Fruit fly (Drosophila melanogaster) whole organism, pupa: Measurements from ENCODE around the gene CG45100.

Experiments used
- CG10348 ChIP-seq: fragments of 200-800 bp; sonication (Bioruptor generic); IDR thresholded peaks from 2 replicates; pipeline ENCODE4 v1.3.6; 2022; ENCODE audit warnings: missing biosample characterization, missing genetic modification characterization
- CG12605 ChIP-seq: fragments of 200-800 bp; sonication (Bioruptor generic); IDR thresholded peaks from 2 replicates; pipeline ENCODE4 v1.3.6; 2022; ENCODE audit warnings: missing biosample characterization, missing genetic modification characterization
- CG13204 ChIP-seq: fragments of 200-800 bp; sonication (Bioruptor generic); optimal IDR thresholded peaks from 2 replicates; lab custom pipeline; 2018; ENCODE audit warnings: missing biosample characterization, mild to moderate bottlenecking, missing genetic modification characterization, moderate library complexity
- CG14655 ChIP-seq: fragments of 200-800 bp; sonication (Bioruptor generic); optimal IDR thresholded peaks from 3 replicates; lab custom pipeline; 2017; ENCODE audit warnings: mild to moderate bottlenecking, missing biosample characterization, missing genetic modification reagents, missing genetic modification characterization
- CG15710 ChIP-seq: fragments of 200-800 bp; sonication (Bioruptor generic); optimal IDR thresholded peaks from 2 replicates; lab custom pipeline; 2018; ENCODE audit warnings: missing biosample characterization, mild to moderate bottlenecking, missing genetic modification characterization, moderate library complexity
- CG17806 ChIP-seq: fragments of 200-800 bp; sonication (Bioruptor generic); optimal IDR thresholded peaks from 2 replicates; lab custom pipeline; 2018; ENCODE audit warnings: missing biosample characterization, mild to moderate bottlenecking, missing genetic modification characterization, moderate library complexity
- CG34367 ChIP-seq: fragments of 200-800 bp; sonication (Bioruptor generic); optimal IDR thresholded peaks from 2 replicates; lab custom pipeline; 2018; ENCODE audit warnings: missing biosample characterization, mild to moderate bottlenecking, missing genetic modification characterization
- CG4496 ChIP-seq: fragments of 200-800 bp; sonication (Bioruptor generic); IDR thresholded peaks from 3 replicates; pipeline ENCODE4 v1.3.6; 2022; ENCODE audit warnings: missing biosample characterization, missing genetic modification characterization
- CG8159 ChIP-seq: fragments of 200-800 bp; sonication (Bioruptor generic); optimal IDR thresholded peaks from 3 replicates; lab custom pipeline; 2018; ENCODE audit warnings: missing biosample characterization, mild to moderate bottlenecking, missing genetic modification characterization, moderate library complexity
- CG8301 ChIP-seq: fragments of 200-800 bp; sonication (Bioruptor generic); optimal IDR thresholded peaks from 2 replicates; lab custom pipeline; 2018; ENCODE audit warnings: missing biosample characterization, mild to moderate bottlenecking, missing genetic modification characterization
- CG9948 ChIP-seq: fragments of 200-800 bp; sonication (Bioruptor generic); optimal IDR thresholded peaks from 2 replicates; lab custom pipeline; 2018; ENCODE audit warnings: missing biosample characterization, mild to moderate bottlenecking, missing genetic modification characterization, moderate library complexity
- D1 ChIP-seq: fragments of 200-800 bp; sonication (Bioruptor generic); optimal IDR thresholded peaks from 2 replicates; lab custom pipeline; 2018; ENCODE audit warnings: missing biosample characterization, mild to moderate bottlenecking, missing genetic modification characterization, moderate library complexity
- EcR ChIP-seq: fragments of 200-800 bp; sonication (Bioruptor generic); optimal IDR thresholded peaks from 3 replicates; lab custom pipeline; 2019; ENCODE audit warnings: missing biosample characterization, missing genetic modification characterization, mild to moderate bottlenecking, moderate library complexity, missing genetic modification reagents
- Ets98B ChIP-seq: fragments of 200-800 bp; sonication (Bioruptor generic); IDR thresholded peaks from 2 replicates; pipeline ENCODE4 v1.3.6; 2022; ENCODE audit warnings: missing biosample characterization, missing genetic modification characterization
- Pif1A ChIP-seq: fragments of 200-800 bp; sonication (Bioruptor generic); optimal IDR thresholded peaks from 3 replicates; lab custom pipeline; 2016; ENCODE audit warnings: missing biosample characterization, missing genetic modification characterization
- Pif1B ChIP-seq: fragments of 200-800 bp; sonication (Bioruptor generic); optimal IDR thresholded peaks from 3 replicates; lab custom pipeline; 2016; ENCODE audit warnings: missing biosample characterization, missing genetic modification characterization
- Snoo ChIP-seq: fragments of 200-800 bp; sonication (Bioruptor generic); optimal IDR thresholded peaks from 3 replicates; lab custom pipeline; 2017; ENCODE audit warnings: missing biosample characterization, mild to moderate bottlenecking, missing genetic modification characterization, inconsistent platforms
- fd96Ca ChIP-seq: fragments of 200-800 bp; sonication (Bioruptor generic); IDR thresholded peaks from 3 replicates; pipeline ENCODE4 v1.3.6; 2022; ENCODE audit warnings: missing biosample characterization, missing genetic modification characterization
- gl ChIP-seq: fragments of 200-800 bp; sonication (Bioruptor generic); optimal IDR thresholded peaks from 2 replicates; lab custom pipeline; 2018; ENCODE audit warnings: missing biosample characterization, mild to moderate bottlenecking, missing genetic modification characterization
- rn ChIP-seq: fragments of 200-800 bp; sonication (Bioruptor generic); IDR thresholded peaks from 2 replicates; pipeline ENCODE4 v1.3.6; 2022; ENCODE audit warnings: missing biosample characterization, missing genetic modification characterization

Gene CG45100

DNA sequence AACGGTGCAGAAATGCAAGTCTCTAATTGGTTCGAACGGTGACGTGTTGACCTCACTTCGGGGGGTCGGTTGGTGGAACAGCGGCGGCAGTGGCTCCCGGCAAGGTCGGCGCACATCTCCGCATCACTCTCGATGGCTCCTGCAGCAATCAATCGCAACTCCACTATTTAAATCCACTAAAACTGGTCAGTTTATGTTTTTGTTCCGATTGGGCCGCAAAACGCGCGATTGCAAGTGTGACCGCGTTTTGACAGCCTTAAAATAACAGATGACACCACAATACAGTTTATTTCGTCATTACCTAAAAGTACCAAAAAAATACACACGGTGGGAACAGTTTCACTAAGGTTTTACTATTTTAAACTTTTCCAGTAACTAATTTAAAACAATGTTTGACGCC, 9.9 kb downstream of the CG45100 start, which contains the start of gene PEK:
Gene PEK (minus strand): TSS at position 273 of the 400 bp plus-strand sequence.
- no peak for TF ChIP-seq Pif1B

DNA sequence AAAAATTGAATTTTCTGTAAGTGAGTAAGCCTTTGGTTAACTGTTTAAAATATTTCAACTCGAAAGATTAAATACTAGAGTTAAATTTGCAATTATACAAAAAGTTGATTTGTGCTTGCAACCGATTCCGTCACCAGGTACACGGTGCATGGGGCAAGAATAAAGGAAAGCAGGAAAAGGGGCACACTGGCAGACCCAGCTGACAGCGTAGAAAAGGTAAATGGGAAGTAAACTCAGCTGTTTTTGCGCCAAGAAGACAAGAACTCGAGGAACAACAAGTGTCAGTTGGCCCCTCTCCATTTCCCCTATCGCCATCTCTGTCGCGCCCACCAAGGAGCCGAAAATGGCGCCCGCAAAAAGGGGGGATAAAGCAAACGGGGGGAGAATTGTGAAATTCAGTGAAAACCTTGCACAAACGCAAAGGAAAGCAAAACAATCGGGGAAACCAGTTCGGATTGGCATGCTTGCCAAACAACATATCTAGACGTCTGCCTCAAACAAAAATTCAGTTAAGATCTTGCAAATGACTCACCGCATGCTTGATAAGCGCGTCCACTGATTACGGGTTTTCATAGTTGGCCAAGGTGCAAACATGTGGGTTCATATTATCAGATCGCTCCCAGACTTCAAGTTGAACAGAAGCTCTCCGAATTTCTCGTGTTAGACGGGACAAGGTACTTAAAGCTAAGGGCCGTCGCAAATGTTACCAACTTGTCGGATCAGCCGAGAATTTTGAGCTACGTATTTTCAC, 11.0 kb downstream of the CG45100 start:
- peak; percentile 16 for TF ChIP-seq CG8159 (tag; lab: Kevin White, UChicago)
- no peak for TF ChIP-seq CG17806 (tag; lab: Kevin White, UChicago)
- TF ChIP-seq CG12605 (GFP tag; lab: Robert Waterston, UW) = peak; percentile 92
- no peak for TF ChIP-seq CG34367 (tag; lab: Kevin White, UChicago)

DNA sequence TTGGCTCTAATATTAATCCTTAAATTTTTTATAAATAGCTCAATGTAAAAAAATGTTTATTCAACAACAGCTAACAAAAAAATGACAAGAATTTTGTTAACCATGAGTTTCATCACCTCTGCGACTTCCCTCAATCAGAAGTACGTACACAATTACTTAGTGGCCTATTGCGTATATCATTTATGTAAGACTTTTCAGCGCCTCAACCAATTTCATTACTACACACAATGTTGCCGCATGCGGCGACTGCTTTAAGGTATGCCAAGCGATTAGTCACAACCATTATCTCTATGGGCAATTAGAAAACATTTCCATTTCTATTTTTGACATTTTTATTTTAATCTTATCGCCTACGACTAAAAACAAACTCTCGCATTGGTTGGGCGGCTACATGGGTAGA, 15.8 kb downstream of the CG45100 start:
- no peak for TF ChIP-seq CG9948 (tag; lab: Kevin White, UChicago)
- TF ChIP-seq CG17806 (tag; lab: Kevin White, UChicago) = no peak
- TF ChIP-seq CG34367 (tag; lab: Kevin White, UChicago) = no peak
- no peak for TF ChIP-seq rn (GFP tag; lab: Robert Waterston, UW)
- no peak for TF ChIP-seq CG15710
- no peak for TF ChIP-seq Pif1B
- TF ChIP-seq CG8301 (tag; lab: Kevin White, UChicago) = no peak
- no peak for TF ChIP-seq fd96Ca
- TF ChIP-seq D1 = no peak
- TF ChIP-seq CG12605 (GFP tag; lab: Robert Waterston, UW) = no peak
- TF ChIP-seq EcR (GFP tag; lab: Kevin White, UChicago) = no peak
- no peak for TF ChIP-seq Ets98B (GFP tag; lab: Robert Waterston, UW)
- no peak for TF ChIP-seq gl (tag; lab: Kevin White, UChicago)

DNA sequence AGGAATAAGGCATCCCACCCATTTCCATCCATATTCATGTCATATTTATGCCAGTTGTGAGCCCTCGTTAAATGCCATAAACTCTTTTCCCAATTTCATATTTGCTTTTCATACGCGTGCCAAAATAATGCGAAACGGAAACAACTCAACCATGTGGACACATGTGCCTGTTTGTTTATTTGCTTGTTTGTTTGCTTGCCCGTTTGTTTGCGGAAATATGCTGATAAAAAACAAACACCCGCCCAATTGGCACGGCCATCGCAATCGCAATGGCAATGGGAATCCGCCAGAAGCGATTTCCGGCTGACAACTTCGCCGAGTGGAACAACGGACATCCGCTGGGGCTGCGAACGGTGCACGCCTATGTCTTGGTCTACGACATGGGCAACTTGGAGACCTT, 20.1 kb downstream of the CG45100 start:
- TF ChIP-seq CG8159 (tag; lab: Kevin White, UChicago) = no peak
- TF ChIP-seq CG9948 (tag; lab: Kevin White, UChicago) = no peak
- no peak for TF ChIP-seq CG13204 (GFP tag; lab: Kevin White, UChicago)
- no peak for TF ChIP-seq fd96Ca
- no peak for TF ChIP-seq CG14655 (GFP tag; lab: Kevin White, UChicago)
- TF ChIP-seq CG12605 (GFP tag; lab: Robert Waterston, UW) = no peak
- no peak for TF ChIP-seq rn (GFP tag; lab: Robert Waterston, UW)
- no peak for TF ChIP-seq CG4496
- TF ChIP-seq CG8301 (tag; lab: Kevin White, UChicago) = no peak
- no peak for TF ChIP-seq EcR (GFP tag; lab: Kevin White, UChicago)
- no peak for TF ChIP-seq D1
- no peak for TF ChIP-seq Pif1A (GFP tag; lab: Kevin White, UChicago)
- TF ChIP-seq Snoo = no peak
- TF ChIP-seq CG15710 = no peak
- TF ChIP-seq, all 21 proteins: peak for 0

DNA sequence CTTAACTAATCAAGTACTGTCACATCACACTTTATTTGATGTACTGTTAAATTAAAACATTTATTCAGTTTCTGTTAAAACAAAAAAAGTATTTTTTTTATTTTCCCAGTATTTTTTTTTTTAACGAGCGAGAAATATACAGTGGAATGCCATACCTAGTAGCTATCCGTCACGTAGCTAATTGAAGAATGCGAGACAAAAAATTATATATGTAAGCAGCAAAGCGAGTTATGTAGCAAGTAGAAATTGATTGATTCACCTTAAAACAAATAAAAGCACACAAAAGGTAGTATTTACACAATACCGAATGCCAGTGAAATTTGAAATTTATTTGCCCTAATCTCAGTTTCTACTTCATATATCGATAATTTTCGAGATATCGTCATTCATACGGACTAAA, 35.6 kb downstream of the CG45100 start:
- no peak for TF ChIP-seq CG14655 (GFP tag; lab: Kevin White, UChicago)
- no peak for TF ChIP-seq Pif1A (GFP tag; lab: Kevin White, UChicago)
- TF ChIP-seq CG15710 = no peak
- no peak for TF ChIP-seq CG34367 (tag; lab: Kevin White, UChicago)
- no peak for TF ChIP-seq Snoo
- TF ChIP-seq Ets98B (GFP tag; lab: Robert Waterston, UW) = no peak
- no peak for TF ChIP-seq D1

DNA sequence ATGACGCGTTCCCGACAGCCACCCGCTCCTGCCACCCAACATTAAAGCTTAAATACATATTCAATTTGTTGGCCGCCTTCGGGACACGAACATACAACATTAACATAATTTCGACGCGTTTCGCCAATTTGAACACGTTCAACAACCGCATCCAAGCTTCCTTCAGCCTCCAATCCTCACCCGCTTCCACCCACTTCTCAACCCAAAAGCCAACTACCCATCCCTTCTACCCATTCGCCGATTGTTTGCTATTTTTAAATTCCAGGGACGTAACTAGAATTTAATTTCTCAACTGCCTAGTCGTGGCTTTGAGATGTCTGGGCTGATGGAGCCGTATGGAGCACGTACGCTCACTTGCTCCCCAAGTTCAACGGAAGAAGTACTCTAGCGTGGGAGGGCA, 44.6 kb downstream of the CG45100 start:
- TF ChIP-seq CG8159 (tag; lab: Kevin White, UChicago) (no peak), CG13204 (GFP tag; lab: Kevin White, UChicago) (no peak)

DNA sequence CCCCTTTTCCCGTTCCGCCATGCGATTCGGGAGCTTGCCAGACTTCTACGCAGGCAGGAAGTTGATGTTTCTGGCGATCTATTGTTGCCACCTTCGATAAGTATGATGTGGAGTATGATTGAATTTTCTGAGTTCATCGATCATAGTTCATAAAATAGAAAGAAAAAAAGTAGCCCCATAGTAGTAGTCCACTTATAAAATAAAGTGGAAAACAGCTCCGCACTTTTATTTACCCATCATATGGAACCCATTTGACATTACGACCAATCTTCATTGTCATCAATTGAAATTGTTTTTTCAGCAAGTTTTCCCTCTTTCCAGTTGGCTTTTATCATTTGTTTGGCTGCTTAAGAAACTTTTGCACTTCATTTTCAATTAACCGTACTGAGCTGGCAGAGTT, 47.2 kb downstream of the CG45100 start, which contains the start of gene CG12147:
Gene CG12147 (minus strand): TSS at position 101 of the 400 bp plus-strand sequence.
- TF ChIP-seq CG10348 (GFP tag; lab: Robert Waterston, UW) (no peak), Ets98B (GFP tag; lab: Robert Waterston, UW) (no peak), CG17806 (tag; lab: Kevin White, UChicago) (no peak), EcR (GFP tag; lab: Kevin White, UChicago) (no peak), Pif1B (no peak), fd96Ca (no peak), rn (GFP tag; lab: Robert Waterston, UW) (no peak)
